Worm (Caenorhabditis elegans) whole organism, L4 larva: ENCODE results near the gene glb-11.

Source experiments
- F10B5.3 ChIP-seq: sonication (generic microtip); optimal IDR thresholded peaks from 2 replicates; lab custom pipeline; 2016; ENCODE audit warnings: mild to moderate bottlenecking, missing genetic modification characterization, missing compliant biosample characterization
- R02D3.7 ChIP-seq: fragments of 150-350 bp; sonication (generic microtip); optimal IDR thresholded peaks from 3 replicates; lab custom pipeline; 2014; ENCODE audit warnings: missing biosample characterization, missing genetic modification characterization
- Y48G9A.11 ChIP-seq: fragments of 200-800 bp; sonication (Bioruptor generic); IDR thresholded peaks from 2 replicates; pipeline ENCODE4 v1.3.6; 2022; ENCODE audit warnings: missing genetic modification reagents, missing genetic modification characterization, missing compliant biosample characterization
- ZK337.2 ChIP-seq: fragments of 200-800 bp; sonication (Bioruptor generic); IDR thresholded peaks from 2 replicates; pipeline ENCODE4 v1.3.6; 2022; ENCODE audit warnings: missing genetic modification reagents, missing genetic modification characterization, missing compliant biosample characterization
- aha-1 ChIP-seq: fragments of 150-350 bp; peaks from one replicate; lab custom pipeline; 2014; ENCODE audit warnings: missing biosample characterization, missing genetic modification characterization
- ama-1 ChIP-seq: fragments of 150-350 bp; optimal IDR thresholded peaks from 2 replicates; lab custom pipeline; 2014; ENCODE audit warnings: inconsistent platforms, mixed read lengths
- ceh-32 ChIP-seq: sonication (generic microtip); optimal IDR thresholded peaks from 2 replicates; lab custom pipeline; 2016; ENCODE audit warnings: mild to moderate bottlenecking, missing genetic modification characterization, missing compliant biosample characterization; ENCODE audit not compliant: poor library complexity
- ceh-82 ChIP-seq: sonication (generic microtip); optimal IDR thresholded peaks from 2 replicates; lab custom pipeline; 2017; ENCODE audit warnings: missing biosample characterization, missing genetic modification characterization
- ces-1 ChIP-seq: fragments of 150-350 bp; sonication (generic microtip); optimal IDR thresholded peaks from 4 replicates; lab custom pipeline; 2014; ENCODE audit warnings: missing biosample characterization, missing genetic modification reagents, missing genetic modification characterization
- ctbp-1 ChIP-seq: fragments of 200-800 bp; sonication (Bioruptor generic); IDR thresholded peaks from 2 replicates; pipeline ENCODE4 v1.3.6; 2022; ENCODE audit warnings: missing genetic modification reagents, missing genetic modification characterization, missing compliant biosample characterization
- daf-12 ChIP-seq: fragments of 150-350 bp; optimal IDR thresholded peaks from 2 replicates; lab custom pipeline; 2014; ENCODE audit warnings: missing biosample characterization, missing genetic modification reagents, missing genetic modification characterization
- daf-16 ChIP-seq, 3 experiments: sonication (generic microtip); optimal IDR thresholded peaks; 2 replicates each; lab custom pipeline; 2016 to 2017; ENCODE audit warnings: missing genetic modification characterization in 3 of 3, missing genetic modification reagents in 3 of 3, mild to moderate bottlenecking in 2 of 3, missing compliant biosample characterization in 2 of 3, missing biosample characterization in 1 of 3, moderate library complexity in 1 of 3
- daf-19 ChIP-seq: fragments of 200-800 bp; sonication (Bioruptor generic); conservative IDR thresholded peaks from 2 replicates; pipeline ENCODE4 v1.3.6; 2022; ENCODE audit warnings: missing genetic modification characterization, missing compliant biosample characterization
- daf-8 ChIP-seq: fragments of 200-800 bp; sonication (Bioruptor generic); IDR thresholded peaks from 2 replicates; pipeline ENCODE4 v1.3.6; 2022; ENCODE audit warnings: missing genetic modification characterization, missing compliant biosample characterization
- dmd-6 ChIP-seq: fragments of 200-800 bp; sonication (Bioruptor generic); IDR thresholded peaks from 2 replicates; pipeline ENCODE4 v1.3.6; 2022; ENCODE audit warnings: missing genetic modification reagents, missing genetic modification characterization, missing compliant biosample characterization
- duxl-1 ChIP-seq: sonication (generic microtip); optimal IDR thresholded peaks from 2 replicates; lab custom pipeline; 2016; ENCODE audit warnings: mild to moderate bottlenecking, missing genetic modification characterization, moderate library complexity, missing compliant biosample characterization; ENCODE audit not compliant: poor library complexity
- dve-1 ChIP-seq: sonication (generic microtip); optimal IDR thresholded peaks from 2 replicates; lab custom pipeline; 2017; ENCODE audit warnings: antibody characterized with exemption, mild to moderate bottlenecking, missing genetic modification characterization, missing compliant biosample characterization; ENCODE audit not compliant: insufficient read depth
- egl-43 ChIP-seq: fragments of 200-800 bp; sonication (Bioruptor generic); IDR thresholded peaks from 2 replicates; pipeline ENCODE4 v1.3.6; 2022; ENCODE audit warnings: missing genetic modification reagents, missing genetic modification characterization, missing compliant biosample characterization
- fkh-10 ChIP-seq: fragments of 150-350 bp; optimal IDR thresholded peaks from 2 replicates; lab custom pipeline; 2014; ENCODE audit warnings: missing biosample characterization, missing genetic modification reagents, missing genetic modification characterization
- fos-1 ChIP-seq: fragments of 150-350 bp; optimal IDR thresholded peaks from 2 replicates; lab custom pipeline; 2014; ENCODE audit warnings: missing biosample characterization, missing genetic modification characterization
- hlh-11 ChIP-seq: fragments of 200-800 bp; sonication (Bioruptor generic); optimal IDR thresholded peaks from 2 replicates; lab custom pipeline; 2018; ENCODE audit warnings: mild to moderate bottlenecking, missing genetic modification characterization, missing compliant biosample characterization
- hlh-30 ChIP-seq: sonication (generic microtip); optimal IDR thresholded peaks from 2 replicates; lab custom pipeline; 2017; ENCODE audit warnings: antibody characterized with exemption, mild to moderate bottlenecking, missing genetic modification characterization, missing compliant biosample characterization; ENCODE audit not compliant: insufficient read depth
- jun-1 ChIP-seq: fragments of 150-350 bp; optimal IDR thresholded peaks from 2 replicates; lab custom pipeline; 2014; ENCODE audit warnings: missing biosample characterization, missing genetic modification reagents, missing genetic modification characterization
- lin-15B ChIP-seq: fragments of 150-350 bp; sonication (generic microtip); optimal IDR thresholded peaks from 3 replicates; lab custom pipeline; 2014; ENCODE audit warnings: missing biosample characterization, missing genetic modification characterization
- lin-39 ChIP-seq: fragments of 150-350 bp; optimal IDR thresholded peaks from 2 replicates; lab custom pipeline; 2014; ENCODE audit warnings: missing biosample characterization, missing genetic modification reagents, missing genetic modification characterization
- mdl-1 ChIP-seq, 2 experiments: fragments of 150-350 bp in 1 of 2; sonication (generic microtip) in 1 of 2; optimal IDR thresholded peaks; 2 replicates each; lab custom pipeline; 2014 to 2017; ENCODE audit warnings: missing biosample characterization in 2 of 2, missing genetic modification characterization in 2 of 2
- mes-2 ChIP-seq: sonication (generic microtip); optimal IDR thresholded peaks from 2 replicates; lab custom pipeline; 2016; ENCODE audit warnings: missing genotype, mild to moderate bottlenecking, missing genetic modification characterization, missing compliant biosample characterization; ENCODE audit not compliant: poor library complexity, severe bottlenecking
- nhr-102 ChIP-seq: sonication (generic microtip); optimal IDR thresholded peaks from 2 replicates; lab custom pipeline; 2016; ENCODE audit warnings: mild to moderate bottlenecking, missing genetic modification characterization, moderate library complexity, missing compliant biosample characterization
- nhr-237 ChIP-seq: sonication (generic microtip); optimal IDR thresholded peaks from 2 replicates; lab custom pipeline; 2017; ENCODE audit warnings: missing biosample characterization, missing genetic modification characterization
- nhr-25 ChIP-seq: sonication (generic microtip); optimal IDR thresholded peaks from 2 replicates; lab custom pipeline; 2017; ENCODE audit warnings: missing genetic modification characterization, mild to moderate bottlenecking, missing compliant biosample characterization, antibody characterized with exemption, moderate library complexity, borderline replicate concordance; ENCODE audit not compliant: insufficient read depth
- nhr-28 ChIP-seq: fragments of 150-350 bp; optimal IDR thresholded peaks from 2 replicates; lab custom pipeline; 2014; ENCODE audit warnings: missing biosample characterization, missing genetic modification characterization
- nhr-42 ChIP-seq: fragments of 200-800 bp; sonication (Bioruptor generic); IDR thresholded peaks from 2 replicates; pipeline ENCODE4 v1.3.6; 2022; ENCODE audit warnings: missing genetic modification characterization, missing compliant biosample characterization
- pha-4 ChIP-seq, 2 experiments: fragments of 150-350 bp in 1 of 2; fragments of 200-800 bp in 1 of 2; sonication (Bioruptor generic) in 1 of 2; IDR thresholded peaks in 1 of 2; optimal IDR thresholded peaks in 1 of 2; 2 replicates each; pipeline versions ENCODE4 v1.3.6 to Lab custom; 2014 to 2022; ENCODE audit warnings: missing genetic modification characterization in 2 of 2, missing genetic modification reagents in 2 of 2, missing biosample characterization in 1 of 2, missing compliant biosample characterization in 1 of 2
- php-3 ChIP-seq: fragments of 200-800 bp; sonication (Bioruptor generic); IDR thresholded peaks from 2 replicates; pipeline ENCODE4 v1.3.6; 2022; ENCODE audit warnings: missing genetic modification reagents, missing genetic modification characterization, missing compliant biosample characterization
- pqm-1 ChIP-seq: sonication (generic microtip); optimal IDR thresholded peaks from 2 replicates; lab custom pipeline; 2017; ENCODE audit warnings: missing biosample characterization, missing genetic modification characterization
- sdz-12 ChIP-seq: fragments of 200-800 bp; sonication (Bioruptor generic); optimal IDR thresholded peaks from 2 replicates; lab custom pipeline; 2018; ENCODE audit warnings: mild to moderate bottlenecking, missing genetic modification characterization, missing compliant biosample characterization
- snpc-4 ChIP-seq: fragments of 150-350 bp; optimal IDR thresholded peaks from 2 replicates; lab custom pipeline; 2014; ENCODE audit warnings: missing biosample characterization, missing genetic modification characterization
- spr-1 ChIP-seq: sonication (generic microtip); optimal IDR thresholded peaks from 2 replicates; lab custom pipeline; 2016; ENCODE audit warnings: mild to moderate bottlenecking, missing genetic modification characterization, missing compliant biosample characterization
- unc-62 ChIP-seq, 3 experiments: fragments of 150-350 bp in 1 of 3; sonication (generic microtip); optimal IDR thresholded peaks in 2 of 3; peaks in 1 of 3; 1 replicate in 1 of 3; 2 replicates in 2 of 3; lab custom pipeline; 2014 to 2017; ENCODE audit warnings: missing biosample characterization in 3 of 3, missing genetic modification characterization in 3 of 3, missing genetic modification reagents in 3 of 3, missing genotype in 1 of 3

Gene glb-11

ce11 chrIII:3959987-3960386, 32.0 kb downstream of the glb-11 start, which contains the start of gene R10E9.3:
Gene R10E9.3 (plus strand): TSS chrIII:3960221.
- no peak for TF ChIP-seq lin-15B (tag; lab: Kevin White, UChicago)
- TF ChIP-seq jun-1: no peak
- TF ChIP-seq php-3 (GFP tag; lab: Robert Waterston, UW): peak; percentile 72
- TF ChIP-seq pqm-1 (tag; lab: Kevin White, UChicago): peak; percentile 25
- no peak for TF ChIP-seq nhr-237 (tag; lab: Kevin White, UChicago)
- no peak for TF ChIP-seq ceh-32 (tag; lab: Kevin White, UChicago)
- TF ChIP-seq dve-1: peak; percentile 38
- TF ChIP-seq duxl-1 (tag; lab: Kevin White, UChicago): no peak
- TF ChIP-seq aha-1 (tag; lab: Kevin White, UChicago): peak; percentile 85
- no peak for TF ChIP-seq ctbp-1
- TF ChIP-seq egl-43 (GFP tag; lab: Robert Waterston, UW): no peak
- TF ChIP-seq nhr-28 (tag; lab: Kevin White, UChicago): peak; percentile 19
- TF ChIP-seq lin-39 (tag; lab: Kevin White, UChicago): no peak
- TF ChIP-seq hlh-11 (tag; lab: Kevin White, UChicago): peak; percentile 53
- peak; percentile 35 for TF ChIP-seq hlh-30 (tag; lab: Kevin White, UChicago)
- TF ChIP-seq ZK337.2 (GFP tag; lab: Robert Waterston, UW): no peak
- TF ChIP-seq daf-16 (GFP tag; optimal IDR thresholded peaks at IDR 0.05; lab: Kevin White, UChicago): no peak
- peak; percentile 51 for TF ChIP-seq daf-16 (tag; optimal IDR thresholded peaks at IDR 0.05; lab: Kevin White, UChicago)
- TF ChIP-seq fos-1 (tag; lab: Kevin White, UChicago): no peak
- peak; percentile 33; the same call in 1 of the 2 replicates for TF ChIP-seq dmd-6 (GFP tag; lab: Robert Waterston, UW)
- TF ChIP-seq unc-62 (GFP tag; optimal IDR thresholded peaks at IDR 0.05 in 1 of 2; lab: Kevin White, UChicago): no peak
- no peak for TF ChIP-seq unc-62 (tag; optimal IDR thresholded peaks at IDR 0.05; lab: Kevin White, UChicago)
- TF ChIP-seq mdl-1 (tag; optimal IDR thresholded peaks at IDR 0.05; lab: Kevin White, UChicago): peak in 1 of 2 experiments; percentile 30
- TF ChIP-seq F10B5.3 (tag; lab: Kevin White, UChicago): no peak
- peak; percentile 18 for TF ChIP-seq mes-2 (tag; lab: Kevin White, UChicago)
- no peak for TF ChIP-seq nhr-42 (GFP tag; lab: Robert Waterston, UW)

- TF ChIP-seq aha-1 (tag; lab: Kevin White, UChicago) (peak; percentile 84), spr-1 (no peak), mdl-1 (tag; optimal IDR thresholded peaks at IDR 0.05; lab: Kevin White, UChicago) (peak in 1 of 2 experiments; percentile 25), hlh-11 (tag; lab: Kevin White, UChicago) (peak; percentile 20), hlh-30 (tag; lab: Kevin White, UChicago) (peak; percentile 44), sdz-12 (GFP tag; lab: Kevin White, UChicago) (no peak), nhr-28 (tag; lab: Kevin White, UChicago) (peak; percentile 8), R02D3.7 (tag; lab: Kevin White, UChicago) (no peak), dmd-6 (GFP tag; lab: Robert Waterston, UW) (peak; percentile 16; the same call in 1 of the 2 replicates)
- TF ChIP-seq, all 104 proteins: peak for 6
Measured at ce11 chrIII:3959206-3959605, 32.8 kb downstream of the glb-11 start.

- TF ChIP-seq daf-8 (GFP tag; lab: Robert Waterston, UW) (no peak), fkh-10 (GFP tag; lab: Kevin White, UChicago) (no peak), aha-1 (tag; lab: Kevin White, UChicago) (peak; percentile 60), mdl-1 (tag; optimal IDR thresholded peaks at IDR 0.05; lab: Kevin White, UChicago) (no peak), pha-4 (GFP tag; IDR thresholded peaks at IDR 0.05; lab: Robert Waterston, UW) (no peak), pha-4 (tag; optimal IDR thresholded peaks at IDR 0.05; lab: Kevin White, UChicago) (no peak)
Measured at ce11 chrIII:3957850-3958249, 34.1 kb downstream of the glb-11 start.

ce11 chrIII:3957119-3957739, 34.8 kb downstream of the glb-11 start:
- TF ChIP-seq snpc-4 (tag; lab: Kevin White, UChicago) (peak; percentile 1), lin-39 (tag; lab: Kevin White, UChicago) (no peak), aha-1 (tag; lab: Kevin White, UChicago) (peak; percentile 18), R02D3.7 (tag; lab: Kevin White, UChicago) (no peak), daf-19 (GFP tag; lab: Robert Waterston, UW) (0 out of 2 replicates have a peak, but pooled peaks have one; percentile 62), pha-4 (GFP tag; IDR thresholded peaks at IDR 0.05; lab: Robert Waterston, UW) (no peak), pha-4 (tag; optimal IDR thresholded peaks at IDR 0.05; lab: Kevin White, UChicago) (no peak), egl-43 (GFP tag; lab: Robert Waterston, UW) (0 out of 2 replicates have a peak, but pooled peaks have one; percentile 53), daf-12 (tag; lab: Kevin White, UChicago) (no peak), ama-1 (lab: Kevin White, UChicago) (no peak), nhr-42 (GFP tag; lab: Robert Waterston, UW) (no peak), ceh-32 (tag; lab: Kevin White, UChicago) (no peak), F10B5.3 (tag; lab: Kevin White, UChicago) (no peak), Y48G9A.11 (no peak), nhr-28 (tag; lab: Kevin White, UChicago) (no peak), spr-1 (no peak), ceh-82 (tag; lab: Kevin White, UChicago) (no peak), ces-1 (GFP tag; lab: Kevin White, UChicago) (no peak), nhr-102 (no peak), nhr-25 (tag; lab: Kevin White, UChicago) (no peak)
